Fruit fly (Drosophila melanogaster) whole organism, embryonic: ENCODE data around the gene Oatp30B.

Source experiments
- Blimp-1 ChIP-seq: fragments of 200-800 bp; sonication (Bioruptor generic); optimal IDR thresholded peaks from 3 replicates; lab custom pipeline; 2018; ENCODE audit warnings: missing biosample characterization, missing genetic modification characterization, mild to moderate bottlenecking, moderate library complexity, missing genetic modification reagents
- CG10654 ChIP-seq: fragments of 200-800 bp; sonication (Bioruptor generic); optimal IDR thresholded peaks from 2 replicates; lab custom pipeline; 2016; ENCODE audit warnings: missing biosample characterization, missing genetic modification characterization
- CG17568 ChIP-seq: fragments of 200-800 bp; sonication (Bioruptor generic); optimal IDR thresholded peaks from 2 replicates; lab custom pipeline; 2018; ENCODE audit warnings: missing biosample characterization, mild to moderate bottlenecking, missing genetic modification characterization, moderate library complexity
- CG17829 ChIP-seq: fragments of 200-800 bp; optimal IDR thresholded peaks from 2 replicates; lab custom pipeline; 2019; ENCODE audit warnings: missing biosample characterization, mild to moderate bottlenecking, missing genetic modification characterization, moderate library complexity
- CG3847 ChIP-seq: fragments of 200-800 bp; sonication (Bioruptor generic); IDR thresholded peaks from 2 replicates; pipeline ENCODE4 v1.3.6; 2022; ENCODE audit warnings: missing biosample characterization, missing genetic modification characterization
- CG4360 ChIP-seq: fragments of 200-800 bp; sonication (Bioruptor generic); IDR thresholded peaks from 2 replicates; pipeline ENCODE4 v1.3.6; 2022; ENCODE audit warnings: missing biosample characterization, missing genetic modification characterization
- CG5245 ChIP-seq: fragments of 200-800 bp; sonication (Bioruptor generic); optimal IDR thresholded peaks from 3 replicates; lab custom pipeline; 2016; ENCODE audit warnings: missing biosample characterization, missing genetic modification characterization
- CG5953 ChIP-seq: fragments of 200-800 bp; sonication (Bioruptor generic); IDR thresholded peaks from 2 replicates; pipeline ENCODE4 v1.3.6; 2022; ENCODE audit warnings: missing biosample characterization, missing genetic modification characterization
- CG6791 ChIP-seq: fragments of 200-800 bp; sonication (Bioruptor generic); IDR thresholded peaks from 3 replicates; pipeline ENCODE4 v1.3.6; 2022; ENCODE audit warnings: missing biosample characterization, missing genetic modification characterization; ENCODE audit not compliant: partially characterized antibody
- CG6854 ChIP-seq: fragments of 200-800 bp; sonication (Bioruptor generic); optimal IDR thresholded peaks from 3 replicates; lab custom pipeline; 2017; ENCODE audit warnings: missing biosample characterization, mild to moderate bottlenecking, missing genetic modification characterization
- CG7839 ChIP-seq: fragments of 200-800 bp; sonication (Bioruptor generic); optimal IDR thresholded peaks from 3 replicates; lab custom pipeline; 2018; ENCODE audit warnings: missing biosample characterization, mild to moderate bottlenecking, missing genetic modification characterization, moderate library complexity
- CG8290 ChIP-seq, 3 experiments: fragments of 200-800 bp; sonication (Bioruptor generic); optimal IDR thresholded peaks; 2 replicates each; lab custom pipeline; 2016 to 2019; ENCODE audit warnings: missing biosample characterization in 3 of 3, missing genetic modification characterization in 3 of 3, mild to moderate bottlenecking in 2 of 3, moderate library complexity in 1 of 3
- CTCF ChIP-seq: fragments of 200-800 bp; sonication (Bioruptor generic); optimal IDR thresholded peaks from 2 replicates; lab custom pipeline; 2017; ENCODE audit warnings: missing biosample characterization, mild to moderate bottlenecking, missing genetic modification characterization, moderate library complexity
- E2f1 ChIP-seq: fragments of 200-800 bp; sonication (Bioruptor generic); IDR thresholded peaks from 2 replicates; pipeline ENCODE4 v1.3.6; 2022; ENCODE audit warnings: missing biosample characterization, missing genetic modification characterization
- Ets65A ChIP-seq: fragments of 200-800 bp; sonication (Bioruptor generic); peaks from one replicate; lab custom pipeline; 2016; ENCODE audit warnings: missing biosample characterization, missing genetic modification characterization
- Fer3 ChIP-seq: fragments of 200-800 bp; sonication (Bioruptor generic); optimal IDR thresholded peaks from 2 replicates; lab custom pipeline; 2018; ENCODE audit warnings: missing biosample characterization, mild to moderate bottlenecking, missing genetic modification characterization, moderate library complexity
- HLH3B ChIP-seq: fragments of 200-800 bp; sonication (Bioruptor generic); IDR thresholded peaks from 2 replicates; pipeline ENCODE4 v1.3.6; 2022; ENCODE audit warnings: missing biosample characterization, missing genetic modification characterization
- Hr78 ChIP-seq, 2 experiments: fragments of 200-800 bp in 1 of 2; fragments of >200 bp in 1 of 2; sonication (Bioruptor generic) in 1 of 2; optimal IDR thresholded peaks; 2 replicates each; lab custom pipeline; 2017 to 2019; ENCODE audit warnings: missing biosample characterization in 2 of 2, missing genetic modification characterization in 2 of 2, mild to moderate bottlenecking in 1 of 2, moderate library complexity in 1 of 2
- Med ChIP-seq: fragments of 200-800 bp; sonication (Bioruptor generic); peaks from one replicate; lab custom pipeline; 2016; ENCODE audit warnings: missing biosample characterization, missing genetic modification characterization, mild to moderate bottlenecking, inconsistent platforms, moderate library complexity
- Oli ChIP-seq: fragments of 200-800 bp; sonication (Bioruptor generic); optimal IDR thresholded peaks from 2 replicates; lab custom pipeline; 2018; ENCODE audit warnings: missing biosample characterization, mild to moderate bottlenecking, missing genetic modification characterization, moderate library complexity
- Pdp1 ChIP-seq, 2 experiments: fragments of 200-800 bp; sonication (Bioruptor generic); optimal IDR thresholded peaks; 3 replicates each; lab custom pipeline; 2016; ENCODE audit warnings: missing biosample characterization in 2 of 2, missing genetic modification characterization in 2 of 2, mild to moderate bottlenecking in 1 of 2, moderate library complexity in 1 of 2
- ac ChIP-seq: fragments of 200-800 bp; sonication (Bioruptor generic); optimal IDR thresholded peaks from 3 replicates; lab custom pipeline; 2017; ENCODE audit warnings: missing biosample characterization, mild to moderate bottlenecking, missing genetic modification characterization
- bbx ChIP-seq: fragments of 200-800 bp; sonication (Bioruptor generic); IDR thresholded peaks from 2 replicates; pipeline ENCODE4 v1.3.6; 2022; ENCODE audit warnings: missing biosample characterization, missing genetic modification characterization; ENCODE audit not compliant: partially characterized antibody
- chinmo ChIP-seq: fragments of 200-800 bp; sonication (Bioruptor generic); IDR thresholded peaks from 4 replicates; pipeline ENCODE4 v1.3.6; 2022; ENCODE audit warnings: missing biosample characterization, missing genetic modification characterization; ENCODE audit not compliant: partially characterized antibody
- ci ChIP-seq: fragments of 200-800 bp; sonication (Bioruptor generic); IDR thresholded peaks from 3 replicates; pipeline ENCODE4 v1.3.6; 2022; ENCODE audit warnings: missing biosample characterization, missing genetic modification characterization
- crp ChIP-seq, 2 experiments: fragments of 200-800 bp; sonication (Bioruptor generic); optimal IDR thresholded peaks; 2 replicates in 1 of 2; 3 replicates in 1 of 2; lab custom pipeline; 2017; ENCODE audit warnings: missing biosample characterization in 2 of 2, missing genetic modification characterization in 2 of 2, mild to moderate bottlenecking in 1 of 2, moderate library complexity in 1 of 2
- dm ChIP-seq: fragments of 200-800 bp; sonication (Bioruptor generic); optimal IDR thresholded peaks from 3 replicates; lab custom pipeline; 2016; ENCODE audit warnings: missing biosample characterization, missing genetic modification characterization
- exex ChIP-seq: fragments of 200-800 bp; sonication (Bioruptor generic); optimal IDR thresholded peaks from 4 replicates; lab custom pipeline; 2018; ENCODE audit warnings: missing biosample characterization, mild to moderate bottlenecking, missing genetic modification characterization, moderate library complexity
- gcm ChIP-seq: fragments of 200-800 bp; sonication (Bioruptor generic); optimal IDR thresholded peaks from 2 replicates; lab custom pipeline; 2019; ENCODE audit warnings: missing biosample characterization, mild to moderate bottlenecking, missing genetic modification characterization, moderate library complexity
- gfzf ChIP-seq: fragments of 200-800 bp; sonication (Bioruptor generic); optimal IDR thresholded peaks from 2 replicates; lab custom pipeline; 2016; ENCODE audit warnings: missing biosample characterization, mild to moderate bottlenecking, missing genetic modification characterization, moderate library complexity
- jing ChIP-seq: fragments of 200-800 bp; sonication (Bioruptor generic); optimal IDR thresholded peaks from 2 replicates; lab custom pipeline; 2018; ENCODE audit warnings: missing biosample characterization, mild to moderate bottlenecking, missing genetic modification characterization
- lov ChIP-seq, 2 experiments: fragments of 200-800 bp in 1 of 2; fragments of >200 bp in 1 of 2; sonication (Bioruptor generic) in 1 of 2; IDR thresholded peaks in 1 of 2; optimal IDR thresholded peaks in 1 of 2; 2 replicates in 1 of 2; 3 replicates in 1 of 2; pipeline versions ENCODE4 v1.3.6 to Lab custom; 2017 to 2022; ENCODE audit warnings: missing biosample characterization in 1 of 2, missing genetic modification characterization in 1 of 2
- luna ChIP-seq: fragments of 200-800 bp; sonication (Bioruptor generic); optimal IDR thresholded peaks from 2 replicates; lab custom pipeline; 2016; ENCODE audit warnings: missing biosample characterization, missing genetic modification characterization
- oc ChIP-seq: fragments of 200-800 bp; sonication (Bioruptor generic); optimal IDR thresholded peaks from 2 replicates; lab custom pipeline; 2018; ENCODE audit warnings: missing biosample characterization, mild to moderate bottlenecking, missing genetic modification characterization, moderate library complexity
- sens ChIP-seq: fragments of 200-800 bp; sonication (Bioruptor generic); peaks from one replicate; lab custom pipeline; 2016; ENCODE audit warnings: missing biosample characterization, missing genetic modification characterization
- stwl ChIP-seq: fragments of 200-800 bp; sonication (Bioruptor generic); optimal IDR thresholded peaks from 3 replicates; lab custom pipeline; 2018; ENCODE audit warnings: missing biosample characterization, mild to moderate bottlenecking, missing genetic modification characterization, moderate library complexity

The Oatp30B gene

dm6 chr2L:9510429-9510828, 10.6 kb upstream of the Oatp30B start (continued):
- TF ChIP-seq Hr78 (GFP tag; optimal IDR thresholded peaks at IDR 0.05; lab: Kevin White, UChicago), result peak in 1 of 2 experiments; percentile 9
- TF ChIP-seq ac (GFP tag; lab: Kevin White, UChicago), result no peak
- TF ChIP-seq Pdp1 (GFP tag; optimal IDR thresholded peaks at IDR 0.05; lab: Kevin White, UChicago), result peak in 1 of 2 experiments; percentile 1

dm6 chr2L:9512401-9513198, 8.4 kb upstream of the Oatp30B start:
- TF ChIP-seq CG4360 (0 out of 2 replicates have a peak, but pooled peaks have one; percentile 13), chinmo (no peak), Blimp-1 (GFP tag; lab: Kevin White, UChicago) (peak; percentile 70), CG5245 (GFP tag; lab: Kevin White, UChicago) (no peak), jing (GFP tag; lab: Kevin White, UChicago) (no peak), CTCF (GFP tag; lab: Kevin White, UChicago) (peak; percentile 86), CG17568 (GFP tag; lab: Kevin White, UChicago) (no peak), CG10654 (GFP tag; lab: Kevin White, UChicago) (no peak), Oli (no peak), Ets65A (GFP tag; lab: Kevin White, UChicago) (peak; percentile 86), HLH3B (GFP tag; lab: Robert Waterston, UW) (no peak), dm (GFP tag; lab: Kevin White, UChicago) (no peak), E2f1 (GFP tag; lab: Robert Waterston, UW) (no peak), gcm (GFP tag; lab: Kevin White, UChicago) (no peak), CG3847 (GFP tag; lab: Robert Waterston, UW) (no peak), CG6791 (GFP tag; lab: Robert Waterston, UW) (peak; percentile 33; the same call in 1 of the 3 replicates), stwl (tag; lab: Kevin White, UChicago) (peak; percentile 13), bbx (GFP tag; lab: Robert Waterston, UW) (no peak), oc (no peak), CG5953 (GFP tag; lab: Robert Waterston, UW) (0 out of 2 replicates have a peak, but pooled peaks have one; percentile 13), gfzf (no peak), CG17829 (peak; percentile 99), crp (GFP tag; optimal IDR thresholded peaks at IDR 0.05; lab: Kevin White, UChicago) (no peak), Med (GFP tag; lab: Kevin White, UChicago) (peak; percentile 46), sens (GFP tag; lab: Kevin White, UChicago) (no peak), ci (GFP tag; lab: Robert Waterston, UW) (0 out of 3 replicates have a peak, but pooled peaks have one; percentile 43), Fer3 (tag; lab: Kevin White, UChicago) (no peak), Hr78 (GFP tag; optimal IDR thresholded peaks at IDR 0.05; lab: Kevin White, UChicago) (no peak), CG8290 (GFP tag; optimal IDR thresholded peaks at IDR 0.05; lab: Kevin White, UChicago) (peak; percentile 67), CG8290 (tag; optimal IDR thresholded peaks at IDR 0.05; lab: Kevin White, UChicago) (no peak), lov (optimal IDR thresholded peaks at IDR 0.05; lab: Kevin White, UChicago) (no peak), lov (GFP tag; IDR thresholded peaks at IDR 0.05; lab: Robert Waterston, UW) (no peak), luna (GFP tag; lab: Kevin White, UChicago) (no peak), CG7839 (tag; lab: Kevin White, UChicago) (no peak)

- peak; percentile 44 for TF ChIP-seq exex
- TF ChIP-seq CG6854, result no peak
- TF ChIP-seq sens (GFP tag; lab: Kevin White, UChicago), result peak; percentile 25
Measured at dm6 chr2L:9513771-9514170, 7.2 kb upstream of the Oatp30B start.
